Worm (Caenorhabditis elegans): ENCODE measurements around the gene cif-1.

DNA sequence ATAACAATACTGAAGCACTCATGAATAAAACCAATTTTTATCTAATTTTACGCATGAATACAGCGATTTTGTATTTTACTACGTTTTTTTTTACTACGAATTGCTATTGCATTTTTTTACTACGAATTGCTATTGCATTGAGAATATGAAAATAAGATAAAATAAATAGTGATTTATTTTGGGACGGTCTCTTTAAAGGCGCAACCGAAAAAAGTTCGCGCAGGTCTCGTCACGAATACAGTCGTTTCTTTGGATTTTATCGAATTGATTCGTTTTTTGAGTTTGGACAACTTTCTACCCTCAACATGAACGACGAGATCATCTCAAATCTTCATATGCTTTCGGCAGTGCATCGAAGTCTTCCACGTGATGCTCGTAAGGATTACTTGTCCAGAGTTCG is 41.3 kb upstream of the cif-1 start, which contains the start of gene Y17G9B.4:
- TF ChIP-seq dao-5 (tag; optimal IDR thresholded peaks at IDR 0.05), result no peak
- no peak for TF ChIP-seq him-1 (tag; optimal IDR thresholded peaks at IDR 0.05)
- no peak for TF ChIP-seq W03F9.2 (tag; optimal IDR thresholded peaks at IDR 0.05)

Measured in whole organism, L4/young adult.